Fruit fly (Drosophila melanogaster): ENCODE data around the gene CG42521.

Gene CG42521

dm6 chr3L:10664511-10665062, 41.2 kb upstream of the CG42521 start, which contains the start of gene simj (continued):
- TF ChIP-seq CG7556 (GFP tag; optimal IDR thresholded peaks at IDR 0.05) (no peak), gro (GFP tag; optimal IDR thresholded peaks at IDR 0.05) (peak; percentile 55), ato (GFP tag; IDR thresholded peaks at IDR 0.05; ENCODE audit: partially characterized antibody) (peak; percentile 79), CG2712 (tag; optimal IDR thresholded peaks at IDR 0.05) (peak; percentile 62), D19B (GFP tag; optimal IDR thresholded peaks at IDR 0.05) (no peak), mirr (GFP tag; optimal IDR thresholded peaks at IDR 0.05) (peak; percentile 83), lab (GFP tag; optimal IDR thresholded peaks at IDR 0.05) (peak; percentile 76), Bgb (GFP tag; IDR thresholded peaks at IDR 0.05; ENCODE audit: partially characterized antibody) (peak; percentile 94), CG7357 (GFP tag; IDR thresholded peaks at IDR 0.05) (no peak), CG17568 (GFP tag; optimal IDR thresholded peaks at IDR 0.05) (no peak), CG4328 (GFP tag; optimal IDR thresholded peaks at IDR 0.05) (peak; percentile 28), toy (GFP tag; IDR thresholded peaks at IDR 0.05) (no peak), Atf3 (GFP tag; optimal IDR thresholded peaks at IDR 0.05) (no peak), Ravus (GFP tag; IDR thresholded peaks at IDR 0.05) (no peak), cad (GFP tag; optimal IDR thresholded peaks at IDR 0.05) (no peak), onecut (GFP tag; IDR thresholded peaks at IDR 0.05) (peak; percentile 72), CG16813 (GFP tag; IDR thresholded peaks at IDR 0.05; ENCODE audit: partially characterized antibody) (peak; percentile 83), tin (GFP tag; optimal IDR thresholded peaks at IDR 0.05) (peak; percentile 26), CoRest (tag; optimal IDR thresholded peaks at IDR 0.05) (peak; percentile 38), CG5953 (GFP tag; IDR thresholded peaks at IDR 0.05) (no peak), MESR4 (GFP tag; optimal IDR thresholded peaks at IDR 0.05) (peak; percentile 68), dmrt11E (tag; optimal IDR thresholded peaks at IDR 0.05) (no peak), CG33213 (GFP tag; optimal IDR thresholded peaks at IDR 0.05) (peak; percentile 69), ttk (GFP tag; IDR thresholded peaks at IDR 0.05) (no peak), CG11560 (tag; IDR thresholded peaks at IDR 0.05) (no peak), CG10321 (GFP tag; IDR thresholded peaks at IDR 0.05) (no peak), CG10431 (GFP tag; optimal IDR thresholded peaks at IDR 0.05) (no peak), dan (GFP tag; IDR thresholded peaks at IDR 0.05) (no peak), CG30020 (tag; optimal IDR thresholded peaks at IDR 0.05) (peak; percentile 16), CG2116 (GFP tag; optimal IDR thresholded peaks at IDR 0.05) (peak; percentile 65), CG1529 (GFP tag; optimal IDR thresholded peaks at IDR 0.05) (no peak), Myb (GFP tag; optimal IDR thresholded peaks at IDR 0.05) (peak; percentile 50), ase (GFP tag; IDR thresholded peaks at IDR 0.05) (peak; percentile 55; the same call in 1 of the 3 replicates), E2f1 (GFP tag; IDR thresholded peaks at IDR 0.05) (0 out of 2 replicates have a peak, but pooled peaks have one; percentile 16), btn (GFP tag; optimal IDR thresholded peaks at IDR 0.05) (no peak), CG6689 (GFP tag; IDR thresholded peaks at IDR 0.05) (0 out of 2 replicates have a peak, but pooled peaks have one; percentile 6), trh (GFP tag; optimal IDR thresholded peaks at IDR 0.05) (no peak), CG15269 (tag; optimal IDR thresholded peaks at IDR 0.05) (peak; percentile 47), p53 (GFP tag; optimal IDR thresholded peaks at IDR 0.05) (peak; percentile 53), gcm2 (GFP tag; optimal IDR thresholded peaks at IDR 0.05) (peak; percentile 61), nerfin-2 (GFP tag; IDR thresholded peaks at IDR 0.05; ENCODE audit: partially characterized antibody) (peak; percentile 51), oc (tag; optimal IDR thresholded peaks at IDR 0.05) (peak; percentile 70), Hmr (GFP tag; optimal IDR thresholded peaks at IDR 0.05) (peak; percentile 68), phol (tag; optimal IDR thresholded peaks at IDR 0.05) (peak; percentile 24), CG11696 (GFP tag; IDR thresholded peaks at IDR 0.05) (peak; percentile 37; the same call in 1 of the 2 replicates), ab (GFP tag; optimal IDR thresholded peaks at IDR 0.05) (no peak), CG17802 (tag; optimal IDR thresholded peaks at IDR 0.05) (no peak), Lpt (GFP tag; optimal IDR thresholded peaks at IDR 0.05) (no peak), CG3065 (GFP tag; optimal IDR thresholded peaks at IDR 0.05) (no peak), CG2875 (GFP tag; optimal IDR thresholded peaks at IDR 0.05) (peak; percentile 17), jigr1 (GFP tag; IDR thresholded peaks at IDR 0.05) (no peak)
